Worm (Caenorhabditis elegans) whole organism, mixed stage, embryonic: ENCODE results near the gene srd-51.
A peak's percentile ranks its signal among the peaks of the same experiment; 100 is the strongest.

Experiments
- drap-1 ChIP-seq: fragments of 200-800 bp; sonication (Bioruptor generic); optimal IDR thresholded peaks from 3 replicates; lab custom pipeline; 2018; ENCODE audit warnings: mild to moderate bottlenecking, missing genetic modification characterization, missing compliant biosample characterization
- lin-13 ChIP-seq: fragments of 150-350 bp; optimal IDR thresholded peaks from 2 replicates; lab custom pipeline; 2014; ENCODE audit warnings: missing biosample characterization, missing genetic modification characterization
- lin-32 ChIP-seq: fragments of 200-800 bp; sonication (Bioruptor generic); optimal IDR thresholded peaks from 2 replicates; lab custom pipeline; 2018; ENCODE audit warnings: mild to moderate bottlenecking, missing genetic modification characterization, missing compliant biosample characterization
- nhr-12 ChIP-seq: fragments of 150-350 bp; optimal IDR thresholded peaks from 2 replicates; lab custom pipeline; 2014; ENCODE audit warnings: missing biosample characterization, missing genetic modification characterization
- snpc-4 ChIP-seq: fragments of 150-350 bp; optimal IDR thresholded peaks from 2 replicates; lab custom pipeline; 2014; ENCODE audit warnings: missing biosample characterization, missing genetic modification characterization
- unc-120 ChIP-seq: sonication (generic microtip); optimal IDR thresholded peaks from 2 replicates; lab custom pipeline; 2017; ENCODE audit warnings: missing genetic modification characterization, missing compliant biosample characterization; ENCODE audit not compliant: poor library complexity, severe bottlenecking
- unc-39 ChIP-seq: fragments of 150-350 bp; optimal IDR thresholded peaks from 2 replicates; lab custom pipeline; 2014; ENCODE audit warnings: missing biosample characterization, missing genetic modification characterization
- unc-62 ChIP-seq: fragments of 150-350 bp; optimal IDR thresholded peaks from 2 replicates; lab custom pipeline; 2014; ENCODE audit warnings: missing biosample characterization, missing genetic modification reagents, missing genetic modification characterization

ce11 chrX:13442446-13442845 lies 42.3 kb downstream of the srd-51 start:
- TF ChIP-seq unc-120 (tag; lab: Kevin White, UChicago) (no peak), lin-32 (GFP tag; lab: Kevin White, UChicago) (no peak), lin-13 (tag; lab: Kevin White, UChicago) (no peak), unc-39 (tag; lab: Kevin White, UChicago) (no peak), snpc-4 (tag; lab: Kevin White, UChicago) (no peak), unc-62 (GFP tag; lab: Kevin White, UChicago) (no peak), drap-1 (GFP tag; lab: Kevin White, UChicago) (peak; percentile 46), nhr-12 (no peak)
